Worm (Caenorhabditis elegans) whole organism, early embryonic: ENCODE data around the gene lpr-7.

Source experiments
- B0310.2 ChIP-seq: sonication (generic microtip); optimal IDR thresholded peaks from 2 replicates; lab custom pipeline; 2016; ENCODE audit warnings: mild to moderate bottlenecking, missing genetic modification characterization, missing compliant biosample characterization
- F13C5.2 ChIP-seq: sonication (generic microtip); optimal IDR thresholded peaks from 2 replicates; lab custom pipeline; 2017; ENCODE audit warnings: mild to moderate bottlenecking, missing genetic modification characterization, inconsistent platforms, missing compliant biosample characterization
- aly-1 ChIP-seq: sonication (generic microtip); optimal IDR thresholded peaks from 2 replicates; lab custom pipeline; 2016; ENCODE audit warnings: missing genetic modification characterization, missing compliant biosample characterization
- ama-1 ChIP-seq: fragments of 150-350 bp; optimal IDR thresholded peaks from 2 replicates; lab custom pipeline; 2014
- ceh-13 ChIP-seq: fragments of 200-800 bp; sonication (Bioruptor generic); optimal IDR thresholded peaks from 2 replicates; lab custom pipeline; 2018; ENCODE audit warnings: mild to moderate bottlenecking, missing genetic modification characterization, missing compliant biosample characterization
- ceh-36 ChIP-seq: sonication (generic microtip); optimal IDR thresholded peaks from 2 replicates; lab custom pipeline; 2016; ENCODE audit warnings: missing genetic modification characterization, inconsistent platforms, missing compliant biosample characterization
- ets-7 ChIP-seq: sonication (generic microtip); optimal IDR thresholded peaks from 2 replicates; lab custom pipeline; 2016; ENCODE audit warnings: missing genotype, missing genetic modification characterization, missing compliant biosample characterization
- flt-1 ChIP-seq: fragments of 200-800 bp; sonication (Bioruptor generic); IDR thresholded peaks from 2 replicates; pipeline ENCODE4 v1.3.6; 2022; ENCODE audit warnings: missing genetic modification characterization, missing compliant biosample characterization
- hmbx-1 ChIP-seq: sonication (generic microtip); optimal IDR thresholded peaks from 2 replicates; lab custom pipeline; 2016; ENCODE audit warnings: mild to moderate bottlenecking, missing genetic modification characterization, missing compliant biosample characterization
- hmg-4 ChIP-seq: fragments of 200-800 bp; sonication (Bioruptor generic); optimal IDR thresholded peaks from 2 replicates; lab custom pipeline; 2018; ENCODE audit warnings: mild to moderate bottlenecking, missing genetic modification characterization, missing compliant biosample characterization
- hnd-1 ChIP-seq: sonication (generic microtip); optimal IDR thresholded peaks from 2 replicates; lab custom pipeline; 2016; ENCODE audit warnings: missing genetic modification characterization, missing compliant biosample characterization
- pes-1 ChIP-seq: fragments of 200-800 bp; sonication (Bioruptor generic); IDR thresholded peaks from 2 replicates; pipeline ENCODE4 v1.3.6; 2022; ENCODE audit warnings: missing genetic modification reagents, missing genetic modification characterization, missing compliant biosample characterization
- scrt-1 ChIP-seq: fragments of 200-800 bp; sonication (Bioruptor generic); IDR thresholded peaks from 2 replicates; pipeline ENCODE4 v1.3.6; 2022; ENCODE audit warnings: missing genetic modification characterization, missing compliant biosample characterization
- sea-1 ChIP-seq: fragments of 200-800 bp; sonication (Bioruptor generic); conservative IDR thresholded peaks from 2 replicates; pipeline ENCODE4 v1.3.6; 2022; ENCODE audit warnings: missing genetic modification characterization, missing compliant biosample characterization
- tbx-11 ChIP-seq: fragments of 200-800 bp; sonication (Bioruptor generic); IDR thresholded peaks from 2 replicates; pipeline ENCODE4 v1.3.6; 2022; ENCODE audit warnings: missing genetic modification characterization, missing compliant biosample characterization
- tbx-37 ChIP-seq: fragments of 200-800 bp; sonication (Bioruptor generic); conservative IDR thresholded peaks from 2 replicates; pipeline ENCODE4 v1.3.6; 2022; ENCODE audit warnings: missing genetic modification reagents, missing genetic modification characterization, missing compliant biosample characterization
- tra-4 ChIP-seq: sonication (generic microtip); optimal IDR thresholded peaks from 2 replicates; lab custom pipeline; 2017; ENCODE audit warnings: missing genetic modification characterization, missing compliant biosample characterization

lpr-7 gene

DNA sequence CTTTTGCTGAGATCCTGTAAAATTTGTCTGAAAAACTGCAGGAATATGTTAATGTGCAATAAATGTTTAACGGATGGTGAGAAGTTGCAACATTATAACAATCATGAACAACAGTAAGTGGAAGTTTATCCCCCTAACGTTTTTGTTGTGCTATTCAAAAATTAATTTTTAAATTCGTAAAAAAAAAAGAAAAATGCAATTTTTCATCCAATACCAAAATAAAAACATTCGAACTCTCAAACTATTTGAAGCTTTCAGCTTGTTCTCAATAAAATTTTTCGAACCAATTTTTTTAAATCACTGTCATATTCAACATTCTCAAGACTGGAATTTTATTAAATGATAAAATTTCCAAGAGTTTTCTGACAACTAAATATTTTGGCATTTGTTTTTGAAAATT is 35.6 kb downstream of the lpr-7 start, which contains the start of gene ncam-1:
TSS of gene ncam-1 (plus strand) at position 301 of the 400 bp plus-strand sequence.
- TF ChIP-seq scrt-1 (no peak), hnd-1 (no peak), tbx-11 (GFP tag; lab: Robert Waterston, UW) (no peak), hmbx-1 (tag; lab: Kevin White, UChicago) (no peak), pes-1 (GFP tag; lab: Robert Waterston, UW) (no peak), ceh-13 (GFP tag; lab: Kevin White, UChicago) (no peak), ets-7 (tag; lab: Kevin White, UChicago) (no peak), flt-1 (GFP tag; lab: Robert Waterston, UW) (no peak), sea-1 (GFP tag; lab: Robert Waterston, UW) (no peak), B0310.2 (tag; lab: Kevin White, UChicago) (no peak), aly-1 (no peak), F13C5.2 (tag; lab: Kevin White, UChicago) (no peak), hmg-4 (no peak), tra-4 (no peak), tbx-37 (GFP tag; lab: Robert Waterston, UW) (no peak)

DNA sequence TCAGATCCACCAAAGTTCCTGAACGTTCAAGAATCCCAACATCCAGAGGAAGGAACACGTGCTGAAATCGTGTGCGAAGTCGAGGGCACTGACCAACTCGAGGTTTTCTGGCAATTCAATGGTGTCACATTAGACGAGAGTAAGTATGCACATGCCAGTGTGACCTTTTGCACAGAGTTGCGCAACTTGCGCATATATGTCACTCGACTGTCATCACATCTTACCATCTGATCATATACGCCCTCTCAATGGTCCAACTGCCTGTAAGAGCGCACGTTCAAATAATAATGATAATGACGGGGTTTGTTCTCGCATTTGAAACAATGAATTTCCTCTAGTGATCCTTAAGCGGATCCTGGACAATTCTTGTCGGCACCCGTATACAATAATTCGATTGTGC is 40.3 kb downstream of the lpr-7 start:
- TF ChIP-seq ets-7 (tag; lab: Kevin White, UChicago) (no peak), sea-1 (GFP tag; lab: Robert Waterston, UW) (no peak), ceh-36 (no peak), B0310.2 (tag; lab: Kevin White, UChicago) (no peak), aly-1 (no peak), tra-4 (no peak), ama-1 (no peak), hmg-4 (no peak), scrt-1 (no peak), pes-1 (GFP tag; lab: Robert Waterston, UW) (no peak), hnd-1 (no peak), tbx-37 (GFP tag; lab: Robert Waterston, UW) (no peak), ceh-13 (GFP tag; lab: Kevin White, UChicago) (no peak), tbx-11 (GFP tag; lab: Robert Waterston, UW) (no peak), hmbx-1 (tag; lab: Kevin White, UChicago) (no peak)

DNA sequence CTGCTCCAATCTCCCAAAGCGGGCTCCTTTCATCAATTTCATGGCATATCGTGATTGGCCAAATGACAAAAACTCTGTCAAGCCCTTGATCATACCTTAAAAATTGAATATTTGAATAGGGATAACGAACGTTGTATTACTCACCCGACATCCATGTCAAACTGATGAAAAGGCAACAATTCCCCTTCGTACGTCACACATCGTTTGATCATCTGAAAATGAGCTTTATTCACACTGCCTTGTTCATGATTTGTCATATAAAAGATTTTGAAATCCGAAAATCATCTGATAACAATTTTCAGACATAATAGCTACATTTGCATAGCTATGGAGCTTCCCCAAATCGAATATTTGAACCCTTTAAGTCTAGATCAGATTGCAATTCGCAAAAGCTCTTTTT is 50.5 kb downstream of the lpr-7 start, which contains the start of gene M02A10.1:
TSS of gene M02A10.1 (plus strand) at position 301 of the 400 bp plus-strand sequence.
- TF ChIP-seq ama-1: no peak
- no peak for TF ChIP-seq pes-1 (GFP tag; lab: Robert Waterston, UW)
- no peak for TF ChIP-seq tbx-11 (GFP tag; lab: Robert Waterston, UW)
- no peak for TF ChIP-seq ceh-36
- no peak for TF ChIP-seq F13C5.2 (tag; lab: Kevin White, UChicago)
- TF ChIP-seq sea-1 (GFP tag; lab: Robert Waterston, UW): no peak
- no peak for TF ChIP-seq ceh-13 (GFP tag; lab: Kevin White, UChicago)
- TF ChIP-seq aly-1: no peak
- no peak for TF ChIP-seq B0310.2 (tag; lab: Kevin White, UChicago)
- TF ChIP-seq tbx-37 (GFP tag; lab: Robert Waterston, UW): no peak
